Fruit fly (Drosophila melanogaster) whole organism, embryonic: Measurements from ENCODE around the gene ps.

Experiments used
- Asciz ChIP-seq: fragments of 200-800 bp; sonication (Bioruptor generic); optimal IDR thresholded peaks from 2 replicates; lab custom pipeline; 2017; ENCODE audit warnings: missing biosample characterization, mild to moderate bottlenecking, missing genetic modification characterization, missing genetic modification reagents
- Atf-2 ChIP-seq: fragments of 200-800 bp; sonication (Bioruptor generic); optimal IDR thresholded peaks from 2 replicates; lab custom pipeline; 2016; ENCODE audit warnings: missing biosample characterization, missing genetic modification characterization
- BtbVII ChIP-seq: fragments of 200-800 bp; sonication (Bioruptor generic); optimal IDR thresholded peaks from 3 replicates; lab custom pipeline; 2017; ENCODE audit warnings: missing biosample characterization, mild to moderate bottlenecking, missing genetic modification characterization
- Bteb2 ChIP-seq: fragments of 200-800 bp; sonication (Bioruptor generic); optimal IDR thresholded peaks from 2 replicates; lab custom pipeline; 2016; ENCODE audit warnings: missing biosample characterization, missing genetic modification characterization
- CG10147 ChIP-seq: fragments of 200-800 bp; sonication (Bioruptor generic); optimal IDR thresholded peaks from 2 replicates; lab custom pipeline; 2019; ENCODE audit warnings: missing biosample characterization, mild to moderate bottlenecking, missing genetic modification characterization, moderate library complexity
- CG10209 ChIP-seq: fragments of 200-800 bp; sonication (Bioruptor generic); optimal IDR thresholded peaks from 3 replicates; lab custom pipeline; 2017; ENCODE audit warnings: missing biosample characterization, mild to moderate bottlenecking, missing genetic modification characterization, missing genetic modification reagents
- CG10543 ChIP-seq: fragments of 200-800 bp; sonication (Bioruptor generic); optimal IDR thresholded peaks from 3 replicates; lab custom pipeline; 2017; ENCODE audit warnings: missing biosample characterization, mild to moderate bottlenecking, missing genetic modification characterization, moderate library complexity
- CG10654 ChIP-seq: fragments of 200-800 bp; sonication (Bioruptor generic); optimal IDR thresholded peaks from 2 replicates; lab custom pipeline; 2016; ENCODE audit warnings: missing biosample characterization, missing genetic modification characterization
- CG11247 ChIP-seq: fragments of 200-800 bp; sonication (Bioruptor generic); IDR thresholded peaks from 2 replicates; pipeline ENCODE4 v1.3.6; 2022; ENCODE audit warnings: missing biosample characterization, missing genetic modification characterization
- CG12219 ChIP-seq: fragments of 200-800 bp; sonication (Bioruptor generic); optimal IDR thresholded peaks from 3 replicates; lab custom pipeline; 2018; ENCODE audit warnings: missing biosample characterization, mild to moderate bottlenecking, missing genetic modification characterization
- CG12236 ChIP-seq: fragments of 200-800 bp; sonication (Bioruptor generic); optimal IDR thresholded peaks from 2 replicates; lab custom pipeline; 2016; ENCODE audit warnings: missing biosample characterization, missing genetic modification characterization
- CG14014 ChIP-seq: fragments of 200-800 bp; sonication (Bioruptor generic); IDR thresholded peaks from 2 replicates; pipeline ENCODE4 v1.3.6; 2022; ENCODE audit warnings: missing biosample characterization, missing genetic modification characterization
- CG14050 ChIP-seq: fragments of 200-800 bp; sonication (Bioruptor generic); IDR thresholded peaks from 3 replicates; pipeline ENCODE4 v1.3.6; 2022; ENCODE audit warnings: missing biosample characterization, missing genetic modification characterization
- CG16779 ChIP-seq: fragments of 200-800 bp; sonication (Bioruptor generic); IDR thresholded peaks from 2 replicates; pipeline ENCODE4 v1.3.6; 2022; ENCODE audit warnings: missing biosample characterization, missing genetic modification characterization
- CG3065 ChIP-seq: fragments of 200-800 bp; sonication (Bioruptor generic); optimal IDR thresholded peaks from 2 replicates; lab custom pipeline; 2016; ENCODE audit warnings: missing biosample characterization, missing genetic modification characterization
- CG34224 ChIP-seq: fragments of 200-800 bp; sonication (Bioruptor generic); IDR thresholded peaks from 3 replicates; pipeline ENCODE4 v1.3.6; 2022; ENCODE audit warnings: missing biosample characterization, missing genetic modification characterization; ENCODE audit not compliant: partially characterized antibody
- CG3726 ChIP-seq: fragments of 200-800 bp; sonication (Bioruptor generic); IDR thresholded peaks from 3 replicates; pipeline ENCODE4, ENCODE4 v1.3.6; 2022; ENCODE audit warnings: missing biosample characterization, missing genetic modification characterization
- CG3847 ChIP-seq: fragments of 200-800 bp; sonication (Bioruptor generic); IDR thresholded peaks from 2 replicates; pipeline ENCODE4 v1.3.6; 2022; ENCODE audit warnings: missing biosample characterization, missing genetic modification characterization
- CG4820 ChIP-seq: fragments of 200-800 bp; sonication (Bioruptor generic); optimal IDR thresholded peaks from 3 replicates; lab custom pipeline; 2016; ENCODE audit warnings: missing biosample characterization, missing genetic modification characterization
- CG6175 ChIP-seq: fragments of 200-800 bp; sonication (Bioruptor generic); IDR thresholded peaks from 3 replicates; pipeline ENCODE4 v1.3.6; 2022; ENCODE audit warnings: missing biosample characterization, missing genetic modification characterization
- CG9727 ChIP-seq: fragments of 200-800 bp; sonication (Bioruptor generic); optimal IDR thresholded peaks from 3 replicates; lab custom pipeline; 2017; ENCODE audit warnings: missing biosample characterization, mild to moderate bottlenecking, missing genetic modification characterization
- CG9817 ChIP-seq: fragments of 200-800 bp; sonication (Bioruptor generic); optimal IDR thresholded peaks from 2 replicates; lab custom pipeline; 2018; ENCODE audit warnings: missing biosample characterization, mild to moderate bottlenecking, missing genetic modification characterization, moderate library complexity
- CrebB ChIP-seq: fragments of 200-800 bp; sonication (Bioruptor generic); optimal IDR thresholded peaks from 3 replicates; lab custom pipeline; 2018; ENCODE audit warnings: missing biosample characterization, mild to moderate bottlenecking, missing genetic modification characterization
- Dad ChIP-seq: fragments of 200-800 bp; sonication (Bioruptor generic); optimal IDR thresholded peaks from 3 replicates; lab custom pipeline; 2016; ENCODE audit warnings: missing biosample characterization, missing genetic modification characterization
- Dek ChIP-seq: fragments of 200-800 bp; sonication (Bioruptor generic); optimal IDR thresholded peaks from 3 replicates; lab custom pipeline; 2019; ENCODE audit warnings: missing biosample characterization, mild to moderate bottlenecking, missing genetic modification characterization, moderate library complexity
- E2f2 ChIP-seq: fragments of 200-800 bp; sonication (Bioruptor generic); IDR thresholded peaks from 2 replicates; pipeline ENCODE4 v1.3.6; 2022; ENCODE audit warnings: missing biosample characterization, missing genetic modification characterization
- Elba2 ChIP-seq: fragments of 200-800 bp; sonication (Bioruptor generic); optimal IDR thresholded peaks from 3 replicates; lab custom pipeline; 2016; ENCODE audit warnings: missing biosample characterization, missing genetic modification characterization
- H15 ChIP-seq: fragments of 200-800 bp; sonication (Bioruptor generic); IDR thresholded peaks from 3 replicates; pipeline ENCODE4 v1.3.6; 2022; ENCODE audit warnings: missing biosample characterization, missing genetic modification characterization
- Hr51 ChIP-seq, 2 experiments: fragments of 200-800 bp; sonication (Bioruptor generic); optimal IDR thresholded peaks; 2 replicates in 1 of 2; 3 replicates in 1 of 2; lab custom pipeline; 2016 to 2018; ENCODE audit warnings: missing biosample characterization in 2 of 2, missing genetic modification characterization in 2 of 2, mild to moderate bottlenecking in 1 of 2, moderate library complexity in 1 of 2
- Vsx1 ChIP-seq: fragments of 200-800 bp; sonication (Bioruptor generic); optimal IDR thresholded peaks from 2 replicates; lab custom pipeline; 2017; ENCODE audit warnings: missing biosample characterization, mild to moderate bottlenecking, missing genetic modification characterization, missing genetic modification reagents
- al ChIP-seq: fragments of 200-800 bp; sonication (Bioruptor generic); IDR thresholded peaks from 2 replicates; pipeline ENCODE4 v1.3.6; 2022; ENCODE audit warnings: missing biosample characterization, missing genetic modification characterization
- aop ChIP-seq: fragments of 200-800 bp; sonication (Bioruptor generic); IDR thresholded peaks from 2 replicates; pipeline ENCODE4 v1.3.6; 2022; ENCODE audit warnings: missing biosample characterization, missing genetic modification characterization
- ara ChIP-seq: fragments of 200-800 bp; sonication (Bioruptor generic); IDR thresholded peaks from 2 replicates; pipeline ENCODE4 v1.3.6; 2022; ENCODE audit warnings: missing biosample characterization, missing genetic modification characterization
- ato ChIP-seq: fragments of 200-800 bp; sonication (Bioruptor generic); IDR thresholded peaks from 2 replicates; pipeline ENCODE4 v1.3.6; 2022; ENCODE audit warnings: missing biosample characterization, missing genetic modification characterization; ENCODE audit not compliant: partially characterized antibody
- cato ChIP-seq: fragments of 200-800 bp; sonication (Bioruptor generic); optimal IDR thresholded peaks from 2 replicates; lab custom pipeline; 2016; ENCODE audit warnings: missing biosample characterization, missing genetic modification characterization, borderline replicate concordance
- cg ChIP-seq: fragments of 200-800 bp; sonication (Bioruptor generic); optimal IDR thresholded peaks from 3 replicates; lab custom pipeline; 2019; ENCODE audit warnings: missing biosample characterization, mild to moderate bottlenecking, missing genetic modification characterization, moderate library complexity
- chm ChIP-seq: fragments of 200-800 bp; sonication (Bioruptor generic); IDR thresholded peaks from 2 replicates; pipeline ENCODE4 v1.3.6; 2022; ENCODE audit warnings: missing biosample characterization, missing genetic modification characterization
- dmrt99B ChIP-seq: fragments of 200-800 bp; sonication (Bioruptor generic); optimal IDR thresholded peaks from 2 replicates; lab custom pipeline; 2018; ENCODE audit warnings: missing biosample characterization, mild to moderate bottlenecking, missing genetic modification characterization, moderate library complexity
- fu2 ChIP-seq: fragments of 200-800 bp; sonication (Bioruptor generic); optimal IDR thresholded peaks from 2 replicates; lab custom pipeline; 2016; ENCODE audit warnings: missing biosample characterization, missing genetic modification characterization
- gce ChIP-seq: fragments of 200-800 bp; sonication (Bioruptor generic); IDR thresholded peaks from 3 replicates; pipeline ENCODE4 v1.3.6; 2022; ENCODE audit warnings: missing biosample characterization, missing genetic modification characterization
- grau ChIP-seq: fragments of 200-800 bp; optimal IDR thresholded peaks from 3 replicates; lab custom pipeline; 2019; ENCODE audit warnings: missing biosample characterization, mild to moderate bottlenecking, missing genetic modification characterization, moderate library complexity
- inv ChIP-seq: fragments of 200-800 bp; sonication (Bioruptor generic); IDR thresholded peaks from 2 replicates; pipeline ENCODE4 v1.3.6; 2022; ENCODE audit warnings: missing biosample characterization, missing genetic modification characterization; ENCODE audit not compliant: partially characterized antibody
- jigr1 ChIP-seq: fragments of 200-800 bp; sonication (Bioruptor generic); IDR thresholded peaks from 3 replicates; pipeline ENCODE4 v1.3.6; 2022; ENCODE audit warnings: missing biosample characterization, missing genetic modification characterization
- pho ChIP-seq: fragments of 200-800 bp; sonication (Bioruptor generic); optimal IDR thresholded peaks from 2 replicates; lab custom pipeline; 2016; ENCODE audit warnings: missing biosample characterization, missing genetic modification characterization
- pum ChIP-seq: fragments of 200-800 bp; sonication (Bioruptor generic); optimal IDR thresholded peaks from 2 replicates; lab custom pipeline; 2016; ENCODE audit warnings: missing biosample characterization, missing genetic modification characterization
- row ChIP-seq: fragments of 200-800 bp; sonication (Bioruptor generic); IDR thresholded peaks from 3 replicates; pipeline ENCODE4 v1.3.6; 2022; ENCODE audit warnings: missing biosample characterization, missing genetic modification characterization
- tll ChIP-seq, 2 experiments: fragments of 200-800 bp in 1 of 2; fragments of >200 bp in 1 of 2; sonication (Bioruptor generic) in 1 of 2; optimal IDR thresholded peaks; 2 replicates each; lab custom pipeline; 2017 to 2019; ENCODE audit warnings: missing biosample characterization in 2 of 2, missing genetic modification characterization in 2 of 2, mild to moderate bottlenecking in 1 of 2, moderate library complexity in 1 of 2
- ttk ChIP-seq: fragments of 200-800 bp; sonication (Bioruptor generic); IDR thresholded peaks from 2 replicates; pipeline ENCODE4 v2.1.2; 2022; ENCODE audit warnings: missing biosample characterization, missing genetic modification characterization
- yki ChIP-seq: fragments of >200 bp; optimal IDR thresholded peaks from 3 replicates; lab custom pipeline; 2018
- zen ChIP-seq: fragments of 200-800 bp; sonication (Bioruptor generic); optimal IDR thresholded peaks from 3 replicates; lab custom pipeline; 2018; ENCODE audit warnings: missing biosample characterization, mild to moderate bottlenecking, missing genetic modification characterization, moderate library complexity

ps gene

dm6 chr3R:9399951-9400392 lies 17.8 kb upstream of the ps start, which contains the start of gene CG34117 (continued):
- peak; percentile 53 to 83 for TF ChIP-seq Hr51 (GFP tag; optimal IDR thresholded peaks at IDR 0.05; lab: Kevin White, UChicago)
- TF ChIP-seq jigr1 (GFP tag; lab: Robert Waterston, UW), result no peak
- TF ChIP-seq al (GFP tag; lab: Robert Waterston, UW), result peak; percentile 74
- TF ChIP-seq yki (lab: Kevin White, UChicago), result no peak
- peak; percentile 67 for TF ChIP-seq ttk (GFP tag; lab: Robert Waterston, UW)
- peak; percentile 82 for TF ChIP-seq zen (tag; lab: Kevin White, UChicago)
- peak; percentile 56 for TF ChIP-seq pum
- TF ChIP-seq Atf-2 (GFP tag; lab: Kevin White, UChicago), result peak; percentile 38
- peak; percentile 76 for TF ChIP-seq CG10654
- peak; percentile 75 for TF ChIP-seq CG14050
- TF ChIP-seq ato (GFP tag; lab: Robert Waterston, UW), result no peak
- peak; percentile 98 for TF ChIP-seq Elba2 (GFP tag; lab: Kevin White, UChicago)
- peak; percentile 71; the same call in 2 of the 3 replicates for TF ChIP-seq gce (GFP tag; lab: Robert Waterston, UW)
- peak; percentile 34 for TF ChIP-seq Dad (GFP tag; lab: Kevin White, UChicago)
- peak; percentile 63 for TF ChIP-seq CG4820 (GFP tag; lab: Kevin White, UChicago)
- TF ChIP-seq fu2, result peak; percentile 30
- no peak for TF ChIP-seq cg
- TF ChIP-seq CG6175 (GFP tag; lab: Robert Waterston, UW), result 0 out of 3 replicates have a peak, but pooled peaks have one; percentile 46
- peak; percentile 85 for TF ChIP-seq Dek (tag; lab: Kevin White, UChicago)
- TF ChIP-seq cato (GFP tag; lab: Kevin White, UChicago), result peak; percentile 32
- TF ChIP-seq aop (GFP tag; lab: Robert Waterston, UW), result no peak
- peak; percentile 56; the same call in 2 of the 3 replicates for TF ChIP-seq H15 (GFP tag; lab: Robert Waterston, UW)
- peak; percentile 73 for TF ChIP-seq CG11247 (GFP tag; lab: Robert Waterston, UW)
- TF ChIP-seq CG10209 (GFP tag; lab: Kevin White, UChicago), result peak; percentile 77
- TF ChIP-seq ara (GFP tag; lab: Robert Waterston, UW), result peak; percentile 81
- peak; percentile 49; the same call in 1 of the 2 replicates for TF ChIP-seq CG16779 (GFP tag; lab: Robert Waterston, UW)
- no peak for TF ChIP-seq CG34224 (GFP tag; lab: Robert Waterston, UW)
- peak; percentile 100 for TF ChIP-seq grau
- TF ChIP-seq CG14014 (GFP tag; lab: Robert Waterston, UW), result peak; percentile 83
- no peak for TF ChIP-seq inv (GFP tag; lab: Robert Waterston, UW)
- TF ChIP-seq pho (GFP tag; lab: Kevin White, UChicago), result peak; percentile 47
- peak; percentile 73 for TF ChIP-seq Bteb2
- TF ChIP-seq row (GFP tag; lab: Robert Waterston, UW), result peak; percentile 95
- TF ChIP-seq E2f2 (GFP tag; lab: Robert Waterston, UW), result peak; percentile 54
- peak; percentile 84 for TF ChIP-seq CG9727 (GFP tag; lab: Kevin White, UChicago)
- 0 out of 3 replicates have a peak, but pooled peaks have one; percentile 17 for TF ChIP-seq CG3726
- TF ChIP-seq Vsx1, result peak; percentile 52
- peak; percentile 71 for TF ChIP-seq CG10543 (GFP tag; lab: Kevin White, UChicago)
- peak in 1 of 2 experiments; percentile 61 for TF ChIP-seq tll (GFP tag; optimal IDR thresholded peaks at IDR 0.05; lab: Kevin White, UChicago)
- peak; percentile 49 for TF ChIP-seq CG12219 (GFP tag; lab: Kevin White, UChicago)
- TF ChIP-seq CG10147 (GFP tag; lab: Kevin White, UChicago), result peak; percentile 78
- peak; percentile 75 for TF ChIP-seq dmrt99B
- TF ChIP-seq chm (GFP tag; lab: Robert Waterston, UW), result peak; percentile 52; the same call in 1 of the 2 replicates
- peak; percentile 75 for TF ChIP-seq BtbVII (GFP tag; lab: Kevin White, UChicago)
- TF ChIP-seq CG9817 (tag; lab: Kevin White, UChicago), result peak; percentile 62
- TF ChIP-seq CG3847 (GFP tag; lab: Robert Waterston, UW), result peak; percentile 81
- no peak for TF ChIP-seq CG12236
- TF ChIP-seq CrebB, result peak; percentile 65
- TF ChIP-seq Asciz (GFP tag; lab: Kevin White, UChicago), result peak; percentile 39
- peak; percentile 54 for TF ChIP-seq CG3065 (GFP tag; lab: Kevin White, UChicago)
